Fruit fly (Drosophila melanogaster) whole organism, embryonic: ENCODE results near the gene Grx5.

Source experiments
- ATbp ChIP-seq: fragments of 200-800 bp; sonication (Bioruptor generic); optimal IDR thresholded peaks from 2 replicates; lab custom pipeline; 2017; ENCODE audit warnings: missing biosample characterization, mild to moderate bottlenecking, missing genetic modification characterization, missing genetic modification reagents
- Adf1 ChIP-seq: fragments of 200-800 bp; sonication (Bioruptor generic); IDR thresholded peaks from 2 replicates; pipeline ENCODE4 v1.3.6; 2022; ENCODE audit warnings: missing biosample characterization, missing genetic modification characterization
- CG1024 ChIP-seq: fragments of 200-800 bp; sonication (Bioruptor generic); IDR thresholded peaks from 2 replicates; pipeline ENCODE4 v1.3.6; 2022; ENCODE audit warnings: missing biosample characterization, missing genetic modification characterization
- CG10462 ChIP-seq: fragments of 200-800 bp; sonication (Bioruptor generic); optimal IDR thresholded peaks from 2 replicates; lab custom pipeline; 2016; ENCODE audit warnings: missing biosample characterization, missing genetic modification characterization
- CG10565 ChIP-seq: fragments of 200-800 bp; sonication (Bioruptor generic); optimal IDR thresholded peaks from 3 replicates; lab custom pipeline; 2016; ENCODE audit warnings: missing biosample characterization, mild to moderate bottlenecking, missing genetic modification characterization
- CG10654 ChIP-seq: fragments of 200-800 bp; sonication (Bioruptor generic); optimal IDR thresholded peaks from 2 replicates; lab custom pipeline; 2016; ENCODE audit warnings: missing biosample characterization, missing genetic modification characterization
- CG12155 ChIP-seq: fragments of 200-800 bp; sonication (Bioruptor generic); optimal IDR thresholded peaks from 3 replicates; lab custom pipeline; 2016; ENCODE audit warnings: missing biosample characterization, missing genetic modification characterization
- CG12942 ChIP-seq: fragments of 200-800 bp; sonication (Bioruptor generic); optimal IDR thresholded peaks from 3 replicates; lab custom pipeline; 2016; ENCODE audit warnings: missing biosample characterization, missing genetic modification characterization
- CG15011 ChIP-seq: fragments of 200-800 bp; sonication (Bioruptor generic); optimal IDR thresholded peaks from 3 replicates; lab custom pipeline; 2018; ENCODE audit warnings: missing biosample characterization, mild to moderate bottlenecking, missing genetic modification characterization
- CG15479 ChIP-seq: fragments of 200-800 bp; sonication (Bioruptor generic); optimal IDR thresholded peaks from 3 replicates; lab custom pipeline; 2019; ENCODE audit warnings: missing biosample characterization, mild to moderate bottlenecking, missing genetic modification characterization, moderate library complexity
- CG15514 ChIP-seq: fragments of 200-800 bp; sonication (Bioruptor generic); optimal IDR thresholded peaks from 3 replicates; lab custom pipeline; 2017; ENCODE audit warnings: missing biosample characterization, missing genetic modification characterization, mild to moderate bottlenecking, moderate library complexity, missing genetic modification reagents
- CG1647 ChIP-seq: fragments of 200-800 bp; sonication (Bioruptor generic); optimal IDR thresholded peaks from 3 replicates; lab custom pipeline; 2016; ENCODE audit warnings: missing biosample characterization, missing genetic modification characterization
- CG2120 ChIP-seq: fragments of 200-800 bp; sonication (Bioruptor generic); optimal IDR thresholded peaks from 3 replicates; lab custom pipeline; 2016; ENCODE audit warnings: missing biosample characterization, missing genetic modification characterization
- CG2889 ChIP-seq: fragments of 200-800 bp; sonication (Bioruptor generic); IDR thresholded peaks from 3 replicates; pipeline ENCODE4 v1.3.6; 2022; ENCODE audit warnings: missing biosample characterization, missing genetic modification characterization
- CG42726 ChIP-seq: fragments of 200-800 bp; sonication (Bioruptor generic); IDR thresholded peaks from 2 replicates; pipeline ENCODE4 v1.3.6; 2022; ENCODE audit warnings: missing biosample characterization, missing genetic modification characterization; ENCODE audit not compliant: partially characterized antibody
- CG6683 ChIP-seq: fragments of 200-800 bp; sonication (Bioruptor generic); optimal IDR thresholded peaks from 2 replicates; lab custom pipeline; 2017; ENCODE audit warnings: missing biosample characterization, mild to moderate bottlenecking, missing genetic modification characterization, missing genetic modification reagents
- CG7372 ChIP-seq: fragments of 200-800 bp; sonication (Bioruptor generic); IDR thresholded peaks from 2 replicates; pipeline ENCODE4 v1.3.6; 2022; ENCODE audit warnings: missing biosample characterization, missing genetic modification characterization
- CG7963 ChIP-seq: fragments of 200-800 bp; sonication (Bioruptor generic); IDR thresholded peaks from 3 replicates; pipeline ENCODE4 v1.3.6; 2022; ENCODE audit warnings: missing biosample characterization, missing genetic modification characterization; ENCODE audit not compliant: partially characterized antibody
- CG8388 ChIP-seq: fragments of 200-800 bp; sonication (Bioruptor generic); optimal IDR thresholded peaks from 2 replicates; lab custom pipeline; 2019; ENCODE audit warnings: missing biosample characterization, mild to moderate bottlenecking, missing genetic modification characterization, moderate library complexity
- CG9797 ChIP-seq: fragments of 200-800 bp; sonication (Bioruptor generic); optimal IDR thresholded peaks from 3 replicates; lab custom pipeline; 2018; ENCODE audit warnings: missing biosample characterization, mild to moderate bottlenecking, missing genetic modification characterization
- CG9932 ChIP-seq: fragments of 200-800 bp; sonication (Bioruptor generic); IDR thresholded peaks from 2 replicates; pipeline ENCODE4 v1.3.6; 2022; ENCODE audit warnings: missing biosample characterization, missing genetic modification characterization
- Dfd ChIP-seq, 2 experiments: fragments of >200 bp; optimal IDR thresholded peaks; 2 replicates each; lab custom pipeline; 2017; ENCODE audit warnings: missing biosample characterization in 2 of 2, missing genetic modification characterization in 2 of 2
- Dref ChIP-seq: fragments of 200-800 bp; sonication (Bioruptor generic); IDR thresholded peaks from 2 replicates; pipeline ENCODE4 v1.3.6; 2022; ENCODE audit warnings: missing biosample characterization, missing genetic modification characterization
- E2f1 ChIP-seq: fragments of 200-800 bp; sonication (Bioruptor generic); IDR thresholded peaks from 2 replicates; pipeline ENCODE4 v1.3.6; 2022; ENCODE audit warnings: missing biosample characterization, missing genetic modification characterization
- Gug ChIP-seq: fragments of 200-800 bp; sonication (Bioruptor generic); IDR thresholded peaks from 4 replicates; pipeline ENCODE4 v1.3.6; 2022; ENCODE audit warnings: missing biosample characterization, missing genetic modification characterization
- HmgZ ChIP-seq: fragments of 200-800 bp; sonication (Bioruptor generic); optimal IDR thresholded peaks from 2 replicates; lab custom pipeline; 2018; ENCODE audit warnings: missing biosample characterization, mild to moderate bottlenecking, missing genetic modification characterization
- Hr39 ChIP-seq: fragments of >200 bp; optimal IDR thresholded peaks from 2 replicates; lab custom pipeline; 2017
- Hr51 ChIP-seq, 2 experiments: fragments of 200-800 bp; sonication (Bioruptor generic); optimal IDR thresholded peaks; 2 replicates in 1 of 2; 3 replicates in 1 of 2; lab custom pipeline; 2016 to 2018; ENCODE audit warnings: missing biosample characterization in 2 of 2, missing genetic modification characterization in 2 of 2, mild to moderate bottlenecking in 1 of 2, moderate library complexity in 1 of 2
- Jarid2 ChIP-seq: fragments of 200-800 bp; sonication (Bioruptor generic); optimal IDR thresholded peaks from 3 replicates; lab custom pipeline; 2017; ENCODE audit warnings: mild to moderate bottlenecking, missing biosample characterization, missing genetic modification reagents, missing genetic modification characterization
- Lim3 ChIP-seq: fragments of 200-800 bp; sonication (Bioruptor generic); IDR thresholded peaks from 2 replicates; pipeline ENCODE4 v1.3.6; 2022; ENCODE audit warnings: missing biosample characterization, missing genetic modification characterization
- MTF-1 ChIP-seq: fragments of 200-800 bp; sonication (Bioruptor generic); optimal IDR thresholded peaks from 2 replicates; lab custom pipeline; 2018; ENCODE audit warnings: missing biosample characterization, mild to moderate bottlenecking, missing genetic modification characterization, borderline replicate concordance
- Myb ChIP-seq: fragments of 200-800 bp; sonication (Bioruptor generic); optimal IDR thresholded peaks from 2 replicates; lab custom pipeline; 2016; ENCODE audit warnings: missing biosample characterization, missing genetic modification characterization
- Neu2 ChIP-seq: fragments of 200-800 bp; sonication (Bioruptor generic); optimal IDR thresholded peaks from 3 replicates; lab custom pipeline; 2016; ENCODE audit warnings: missing biosample characterization, missing genetic modification characterization, borderline replicate concordance
- Poxn ChIP-seq: fragments of 200-800 bp; sonication (Bioruptor generic); IDR thresholded peaks from 2 replicates; pipeline ENCODE4 v1.3.6; 2022; ENCODE audit warnings: missing biosample characterization, missing genetic modification characterization
- Side ChIP-seq: fragments of 200-800 bp; sonication (Bioruptor generic); optimal IDR thresholded peaks from 2 replicates; lab custom pipeline; 2016; ENCODE audit warnings: missing biosample characterization, missing genetic modification characterization
- Trl ChIP-seq, 3 experiments: fragments of >200 bp in 2 of 3; fragments of 200-800 bp in 1 of 3; sonication (Bioruptor generic) in 1 of 3; optimal IDR thresholded peaks; 2 replicates in 1 of 3; 3 replicates in 2 of 3; lab custom pipeline; 2016 to 2017; ENCODE audit warnings: missing biosample characterization in 1 of 3, missing genetic modification characterization in 1 of 3
- ase ChIP-seq: fragments of 200-800 bp; sonication (Bioruptor generic); IDR thresholded peaks from 3 replicates; pipeline ENCODE4 v1.3.6; 2022; ENCODE audit warnings: missing biosample characterization, missing genetic modification characterization
- ash1 ChIP-seq: fragments of 200-800 bp; sonication (Bioruptor generic); optimal IDR thresholded peaks from 2 replicates; lab custom pipeline; 2018; ENCODE audit warnings: missing biosample characterization, mild to moderate bottlenecking, missing genetic modification characterization
- bowl ChIP-seq: fragments of 200-800 bp; sonication (Bioruptor generic); IDR thresholded peaks from 2 replicates; pipeline ENCODE4 v1.3.6; 2022; ENCODE audit warnings: missing biosample characterization, missing genetic modification characterization
- dmrt99B ChIP-seq: fragments of 200-800 bp; sonication (Bioruptor generic); optimal IDR thresholded peaks from 2 replicates; lab custom pipeline; 2018; ENCODE audit warnings: missing biosample characterization, mild to moderate bottlenecking, missing genetic modification characterization, moderate library complexity
- en ChIP-seq: fragments of 200-800 bp; sonication (Bioruptor generic); optimal IDR thresholded peaks from 2 replicates; lab custom pipeline; 2016; ENCODE audit warnings: missing biosample characterization, missing genetic modification characterization
- fd102C ChIP-seq: fragments of 200-800 bp; sonication (Bioruptor generic); optimal IDR thresholded peaks from 2 replicates; lab custom pipeline; 2018; ENCODE audit warnings: missing biosample characterization, mild to moderate bottlenecking, missing genetic modification characterization, moderate library complexity
- hb ChIP-seq: fragments of 200-800 bp; sonication (Bioruptor generic); IDR thresholded peaks from 3 replicates; pipeline ENCODE4 v1.3.6; 2022; ENCODE audit warnings: missing biosample characterization, missing genetic modification characterization; ENCODE audit not compliant: partially characterized antibody
- hth ChIP-seq: fragments of >200 bp; optimal IDR thresholded peaks from 2 replicates; lab custom pipeline; 2017; ENCODE audit warnings: inconsistent platforms
- jing ChIP-seq: fragments of 200-800 bp; sonication (Bioruptor generic); optimal IDR thresholded peaks from 2 replicates; lab custom pipeline; 2018; ENCODE audit warnings: missing biosample characterization, mild to moderate bottlenecking, missing genetic modification characterization
- kah ChIP-seq: fragments of 200-800 bp; sonication (Bioruptor generic); optimal IDR thresholded peaks from 2 replicates; lab custom pipeline; 2018; ENCODE audit warnings: missing biosample characterization, mild to moderate bottlenecking, missing genetic modification characterization
- otp ChIP-seq: fragments of 200-800 bp; sonication (Bioruptor generic); IDR thresholded peaks from 3 replicates; pipeline ENCODE4, ENCODE4 v1.3.6; 2022; ENCODE audit warnings: missing biosample characterization, missing genetic modification characterization
- repo ChIP-seq: fragments of 200-800 bp; sonication (Bioruptor generic); optimal IDR thresholded peaks from 2 replicates; lab custom pipeline; 2016; ENCODE audit warnings: missing biosample characterization, missing genetic modification characterization
- ssp ChIP-seq: fragments of 200-800 bp; sonication (Bioruptor generic); IDR thresholded peaks from 2 replicates; pipeline ENCODE4 v1.3.6; 2022; ENCODE audit warnings: missing biosample characterization, missing genetic modification characterization
- tap ChIP-seq: fragments of 200-800 bp; optimal IDR thresholded peaks from 3 replicates; lab custom pipeline; 2019; ENCODE audit warnings: missing biosample characterization, mild to moderate bottlenecking, missing genetic modification characterization, moderate library complexity
- zfh1 ChIP-seq: fragments of 200-800 bp; sonication (Bioruptor generic); IDR thresholded peaks from 3 replicates; pipeline ENCODE4 v1.3.6; 2022; ENCODE audit warnings: missing biosample characterization, missing genetic modification characterization

Gene Grx5

dm6 chrX:14832562-14833303 lies 5.3 kb downstream of the Grx5 start, which contains the start of gene CG14411 (continued):
- TF ChIP-seq CG42726 (GFP tag; lab: Robert Waterston, UW) = no peak
- no peak for TF ChIP-seq CG8388 (GFP tag; lab: Kevin White, UChicago)
- TF ChIP-seq CG10462 (GFP tag; lab: Kevin White, UChicago) = no peak
- TF ChIP-seq CG2889 (GFP tag; lab: Robert Waterston, UW) = no peak
- no peak for TF ChIP-seq fd102C (GFP tag; lab: Kevin White, UChicago)
- no peak for TF ChIP-seq CG10654 (GFP tag; lab: Kevin White, UChicago)
- TF ChIP-seq Poxn (GFP tag; lab: Robert Waterston, UW) = no peak
- TF ChIP-seq dmrt99B (tag; lab: Kevin White, UChicago) = no peak
- no peak for TF ChIP-seq Trl (optimal IDR thresholded peaks at IDR 0.05; lab: Kevin White, UChicago)
- no peak for TF ChIP-seq Trl (GFP tag; optimal IDR thresholded peaks at IDR 0.05; lab: Kevin White, UChicago)
- TF ChIP-seq Neu2 (GFP tag; lab: Kevin White, UChicago) = no peak
- TF ChIP-seq CG9797 = peak; percentile 91
- TF ChIP-seq CG15479 = peak; percentile 18
- TF ChIP-seq ssp (GFP tag; lab: Robert Waterston, UW) = no peak
- TF ChIP-seq en (GFP tag; lab: Kevin White, UChicago) = no peak
- TF ChIP-seq hth = no peak
- no peak for TF ChIP-seq Dfd (GFP tag; optimal IDR thresholded peaks at IDR 0.05; lab: Kevin White, UChicago)
- TF ChIP-seq repo = no peak
- TF ChIP-seq CG12942 (GFP tag; lab: Kevin White, UChicago) = no peak
- no peak for TF ChIP-seq Hr51 (GFP tag; optimal IDR thresholded peaks at IDR 0.05; lab: Kevin White, UChicago)
- no peak for TF ChIP-seq bowl
- no peak for TF ChIP-seq CG1647
- TF ChIP-seq CG15514 (GFP tag; lab: Kevin White, UChicago) = peak; percentile 25
- TF ChIP-seq CG7372 = no peak
- no peak for TF ChIP-seq jing
- TF ChIP-seq Side (GFP tag; lab: Kevin White, UChicago) = no peak
- TF ChIP-seq E2f1 = no peak
- no peak for TF ChIP-seq Hr39
- TF ChIP-seq CG12155 (GFP tag; lab: Kevin White, UChicago) = no peak
- no peak for TF ChIP-seq CG9932 (GFP tag; lab: Robert Waterston, UW)
- TF ChIP-seq ATbp (GFP tag; lab: Kevin White, UChicago) = no peak
- TF ChIP-seq kah = no peak
- TF ChIP-seq ash1 (GFP tag; lab: Kevin White, UChicago) = no peak
- TF ChIP-seq CG10565 (GFP tag; lab: Kevin White, UChicago) = no peak
- TF ChIP-seq CG15011 (GFP tag; lab: Kevin White, UChicago) = no peak
- no peak for TF ChIP-seq CG6683 (GFP tag; lab: Kevin White, UChicago)
- TF ChIP-seq HmgZ (tag; lab: Kevin White, UChicago) = no peak
- no peak for TF ChIP-seq otp (GFP tag; lab: Robert Waterston, UW)
- no peak for TF ChIP-seq Gug (GFP tag; lab: Robert Waterston, UW)
- no peak for TF ChIP-seq zfh1 (GFP tag; lab: Robert Waterston, UW)
- TF ChIP-seq Jarid2 (GFP tag; lab: Kevin White, UChicago) = peak; percentile 42
- peak; percentile 82 for TF ChIP-seq Adf1
- TF ChIP-seq ase (GFP tag; lab: Robert Waterston, UW) = no peak
- no peak for TF ChIP-seq MTF-1 (GFP tag; lab: Kevin White, UChicago)
- no peak for TF ChIP-seq tap (tag; lab: Kevin White, UChicago)
- TF ChIP-seq CG2120 (GFP tag; lab: Kevin White, UChicago) = no peak
- no peak for TF ChIP-seq CG1024 (GFP tag; lab: Robert Waterston, UW)
- no peak for TF ChIP-seq Lim3 (GFP tag; lab: Robert Waterston, UW)
- peak; percentile 52 for TF ChIP-seq Dref
- TF ChIP-seq hb (GFP tag; lab: Robert Waterston, UW) = no peak
- no peak for TF ChIP-seq Myb (GFP tag; lab: Kevin White, UChicago)
- TF ChIP-seq CG7963 (GFP tag; lab: Robert Waterston, UW) = no peak
